Worm (Caenorhabditis elegans) whole organism, L4 larva: ENCODE results near the gene gpch-1.

Source experiments
- D1046.2 ChIP-seq: fragments of 200-800 bp; sonication (Bioruptor generic); IDR thresholded peaks from 2 replicates; pipeline ENCODE4 v1.3.6; 2022; ENCODE audit warnings: missing genetic modification characterization, missing compliant biosample characterization
- F26F4.8 ChIP-seq: fragments of 200-800 bp; sonication (Bioruptor generic); conservative IDR thresholded peaks from 2 replicates; pipeline ENCODE4 v1.3.6; 2022; ENCODE audit warnings: missing genetic modification characterization, missing compliant biosample characterization
- F49E8.2 ChIP-seq: sonication (generic microtip); optimal IDR thresholded peaks from 2 replicates; lab custom pipeline; 2016; ENCODE audit warnings: missing compliant biosample characterization, mild to moderate bottlenecking, missing genetic modification characterization, borderline replicate concordance
- Y5F2A.4 ChIP-seq: fragments of 200-800 bp; sonication (Bioruptor generic); optimal IDR thresholded peaks from 2 replicates; lab custom pipeline; 2018; ENCODE audit warnings: mild to moderate bottlenecking, missing genetic modification characterization, missing compliant biosample characterization
- aha-1 ChIP-seq: fragments of 150-350 bp; peaks from one replicate; lab custom pipeline; 2014; ENCODE audit warnings: missing biosample characterization, missing genetic modification characterization
- arid-1 ChIP-seq: fragments of 200-800 bp; sonication (Bioruptor generic); conservative IDR thresholded peaks from 2 replicates; pipeline ENCODE4 v1.3.6; 2022; ENCODE audit warnings: missing genetic modification reagents, missing genetic modification characterization, missing compliant biosample characterization
- attf-4 ChIP-seq: sonication (generic microtip); optimal IDR thresholded peaks from 3 replicates; lab custom pipeline; 2017; ENCODE audit warnings: missing biosample characterization, missing genetic modification characterization
- ceh-20 ChIP-seq: fragments of 200-800 bp; sonication (Bioruptor generic); IDR thresholded peaks from 2 replicates; pipeline ENCODE4 v1.3.6; 2022; ENCODE audit warnings: missing genetic modification reagents, missing genetic modification characterization, missing compliant biosample characterization
- ces-1 ChIP-seq: fragments of 150-350 bp; sonication (generic microtip); optimal IDR thresholded peaks from 4 replicates; lab custom pipeline; 2014; ENCODE audit warnings: missing biosample characterization, missing genetic modification reagents, missing genetic modification characterization
- daf-19 ChIP-seq: fragments of 200-800 bp; sonication (Bioruptor generic); conservative IDR thresholded peaks from 2 replicates; pipeline ENCODE4 v1.3.6; 2022; ENCODE audit warnings: missing genetic modification characterization, missing compliant biosample characterization
- dmd-6 ChIP-seq: fragments of 200-800 bp; sonication (Bioruptor generic); IDR thresholded peaks from 2 replicates; pipeline ENCODE4 v1.3.6; 2022; ENCODE audit warnings: missing genetic modification reagents, missing genetic modification characterization, missing compliant biosample characterization
- dmd-9 ChIP-seq: fragments of 200-800 bp; sonication (Bioruptor generic); IDR thresholded peaks from 2 replicates; pipeline ENCODE4 v1.3.6; 2022; ENCODE audit warnings: missing genetic modification reagents, missing genetic modification characterization, missing compliant biosample characterization
- dve-1 ChIP-seq: sonication (generic microtip); optimal IDR thresholded peaks from 2 replicates; lab custom pipeline; 2017; ENCODE audit warnings: antibody characterized with exemption, mild to moderate bottlenecking, missing genetic modification characterization, missing compliant biosample characterization; ENCODE audit not compliant: insufficient read depth
- egl-43 ChIP-seq: fragments of 200-800 bp; sonication (Bioruptor generic); IDR thresholded peaks from 2 replicates; pipeline ENCODE4 v1.3.6; 2022; ENCODE audit warnings: missing genetic modification reagents, missing genetic modification characterization, missing compliant biosample characterization
- fos-1 ChIP-seq: fragments of 150-350 bp; optimal IDR thresholded peaks from 2 replicates; lab custom pipeline; 2014; ENCODE audit warnings: missing biosample characterization, missing genetic modification characterization
- gei-8 ChIP-seq: fragments of 200-800 bp; sonication (Bioruptor generic); optimal IDR thresholded peaks from 2 replicates; lab custom pipeline; 2018; ENCODE audit warnings: mild to moderate bottlenecking, missing genetic modification characterization, missing compliant biosample characterization
- hlh-11 ChIP-seq: fragments of 200-800 bp; sonication (Bioruptor generic); optimal IDR thresholded peaks from 2 replicates; lab custom pipeline; 2018; ENCODE audit warnings: mild to moderate bottlenecking, missing genetic modification characterization, missing compliant biosample characterization
- jun-1 ChIP-seq: fragments of 150-350 bp; optimal IDR thresholded peaks from 2 replicates; lab custom pipeline; 2014; ENCODE audit warnings: missing biosample characterization, missing genetic modification reagents, missing genetic modification characterization
- lim-7 ChIP-seq: fragments of 200-800 bp; sonication (Bioruptor generic); IDR thresholded peaks from 2 replicates; pipeline ENCODE4 v1.3.6; 2022; ENCODE audit warnings: missing genetic modification characterization, missing compliant biosample characterization
- lin-1 ChIP-seq: fragments of 200-800 bp; sonication (Bioruptor generic); IDR thresholded peaks from 2 replicates; pipeline ENCODE4 v1.3.6; 2022; ENCODE audit warnings: missing genetic modification reagents, missing genetic modification characterization, missing compliant biosample characterization
- lin-38 ChIP-seq: fragments of 200-800 bp; sonication (Bioruptor generic); IDR thresholded peaks from 2 replicates; pipeline ENCODE4 v1.3.6; 2022; ENCODE audit warnings: missing genetic modification reagents, missing genetic modification characterization, missing compliant biosample characterization
- madf-5 ChIP-seq, 2 experiments: fragments of 200-800 bp; sonication (Bioruptor generic); IDR thresholded peaks; 2 replicates each; pipeline ENCODE4 v1.3.6; 2022; ENCODE audit warnings: missing compliant biosample characterization in 2 of 2, missing genetic modification characterization in 2 of 2
- mdl-1 ChIP-seq, 2 experiments: fragments of 150-350 bp in 1 of 2; sonication (generic microtip) in 1 of 2; optimal IDR thresholded peaks; 2 replicates each; lab custom pipeline; 2014 to 2017; ENCODE audit warnings: missing biosample characterization in 2 of 2, missing genetic modification characterization in 2 of 2
- mdt-29 ChIP-seq: fragments of 200-800 bp; sonication (Bioruptor generic); IDR thresholded peaks from 2 replicates; pipeline ENCODE4 v1.3.6; 2022; ENCODE audit warnings: missing genetic modification reagents, missing genetic modification characterization, missing compliant biosample characterization
- mes-2 ChIP-seq: sonication (generic microtip); optimal IDR thresholded peaks from 2 replicates; lab custom pipeline; 2016; ENCODE audit warnings: missing genotype, mild to moderate bottlenecking, missing genetic modification characterization, missing compliant biosample characterization; ENCODE audit not compliant: poor library complexity, severe bottlenecking
- nhr-10 ChIP-seq: fragments of 150-350 bp; optimal IDR thresholded peaks from 2 replicates; lab custom pipeline; 2014; ENCODE audit warnings: missing biosample characterization, missing genetic modification characterization
- nhr-11 ChIP-seq: fragments of 150-350 bp; optimal IDR thresholded peaks from 2 replicates; lab custom pipeline; 2014; ENCODE audit warnings: missing biosample characterization, missing genetic modification characterization
- nhr-237 ChIP-seq: sonication (generic microtip); optimal IDR thresholded peaks from 2 replicates; lab custom pipeline; 2017; ENCODE audit warnings: missing biosample characterization, missing genetic modification characterization
- nhr-28 ChIP-seq: fragments of 150-350 bp; optimal IDR thresholded peaks from 2 replicates; lab custom pipeline; 2014; ENCODE audit warnings: missing biosample characterization, missing genetic modification characterization
- nhr-42 ChIP-seq: fragments of 200-800 bp; sonication (Bioruptor generic); IDR thresholded peaks from 2 replicates; pipeline ENCODE4 v1.3.6; 2022; ENCODE audit warnings: missing genetic modification characterization, missing compliant biosample characterization
- nhr-48 ChIP-seq: sonication (generic microtip); optimal IDR thresholded peaks from 2 replicates; lab custom pipeline; 2016; ENCODE audit warnings: mild to moderate bottlenecking, missing genetic modification characterization, missing compliant biosample characterization
- nhr-77 ChIP-seq: fragments of 150-350 bp; optimal IDR thresholded peaks from 2 replicates; lab custom pipeline; 2014; ENCODE audit warnings: missing biosample characterization, missing genetic modification characterization
- pha-4 ChIP-seq, 2 experiments: fragments of 150-350 bp in 1 of 2; fragments of 200-800 bp in 1 of 2; sonication (Bioruptor generic) in 1 of 2; IDR thresholded peaks in 1 of 2; optimal IDR thresholded peaks in 1 of 2; 2 replicates each; pipeline versions ENCODE4 v1.3.6 to Lab custom; 2014 to 2022; ENCODE audit warnings: missing genetic modification characterization in 2 of 2, missing genetic modification reagents in 2 of 2, missing biosample characterization in 1 of 2, missing compliant biosample characterization in 1 of 2
- php-3 ChIP-seq: fragments of 200-800 bp; sonication (Bioruptor generic); IDR thresholded peaks from 2 replicates; pipeline ENCODE4 v1.3.6; 2022; ENCODE audit warnings: missing genetic modification reagents, missing genetic modification characterization, missing compliant biosample characterization
- pqm-1 ChIP-seq: sonication (generic microtip); optimal IDR thresholded peaks from 2 replicates; lab custom pipeline; 2017; ENCODE audit warnings: missing biosample characterization, missing genetic modification characterization
- rbr-2 ChIP-seq: sonication (generic microtip); optimal IDR thresholded peaks from 2 replicates; lab custom pipeline; 2016; ENCODE audit warnings: missing genotype, missing genetic modification characterization, missing compliant biosample characterization
- snpc-1.2 ChIP-seq: fragments of 200-800 bp; sonication (Bioruptor generic); IDR thresholded peaks from 2 replicates; pipeline ENCODE4 v1.3.6; 2022; ENCODE audit warnings: missing genetic modification reagents, missing genetic modification characterization, missing compliant biosample characterization
- snpc-4 ChIP-seq: fragments of 150-350 bp; optimal IDR thresholded peaks from 2 replicates; lab custom pipeline; 2014; ENCODE audit warnings: missing biosample characterization, missing genetic modification characterization
- spr-1 ChIP-seq: sonication (generic microtip); optimal IDR thresholded peaks from 2 replicates; lab custom pipeline; 2016; ENCODE audit warnings: mild to moderate bottlenecking, missing genetic modification characterization, missing compliant biosample characterization
- spr-3 ChIP-seq: fragments of 200-800 bp; sonication (Bioruptor generic); optimal IDR thresholded peaks from 2 replicates; lab custom pipeline; 2018; ENCODE audit warnings: mild to moderate bottlenecking, missing genetic modification characterization, missing compliant biosample characterization
- unc-62 ChIP-seq, 3 experiments: fragments of 150-350 bp in 1 of 3; sonication (generic microtip); optimal IDR thresholded peaks in 2 of 3; peaks in 1 of 3; 1 replicate in 1 of 3; 2 replicates in 2 of 3; lab custom pipeline; 2014 to 2017; ENCODE audit warnings: missing biosample characterization in 3 of 3, missing genetic modification characterization in 3 of 3, missing genetic modification reagents in 3 of 3, missing genotype in 1 of 3
- vab-7 ChIP-seq: fragments of 200-800 bp; sonication (Bioruptor generic); IDR thresholded peaks from 2 replicates; pipeline ENCODE4 v1.3.6; 2022; ENCODE audit warnings: missing genetic modification reagents, missing genetic modification characterization, missing compliant biosample characterization

The gpch-1 gene

ce11 chrIII:4441781-4442180 lies 33.4 kb downstream of the gpch-1 start, which contains the start of gene nex-3:
TSS of gene nex-3 (plus strand) at chrIII:4442081.
- TF ChIP-seq nhr-42 (GFP tag; lab: Robert Waterston, UW): no peak
- no peak for TF ChIP-seq spr-3 (GFP tag; lab: Kevin White, UChicago)
- TF ChIP-seq, all 104 proteins: peak for 0

ce11 chrIII:4444492-4444891 lies 36.1 kb downstream of the gpch-1 start:
- TF ChIP-seq jun-1 (tag; lab: Kevin White, UChicago) (no peak), fos-1 (tag; lab: Kevin White, UChicago) (no peak), nhr-11 (tag; lab: Kevin White, UChicago) (no peak), aha-1 (tag; lab: Kevin White, UChicago) (peak; percentile 9), ceh-20 (GFP tag; lab: Robert Waterston, UW) (no peak)

DNA sequence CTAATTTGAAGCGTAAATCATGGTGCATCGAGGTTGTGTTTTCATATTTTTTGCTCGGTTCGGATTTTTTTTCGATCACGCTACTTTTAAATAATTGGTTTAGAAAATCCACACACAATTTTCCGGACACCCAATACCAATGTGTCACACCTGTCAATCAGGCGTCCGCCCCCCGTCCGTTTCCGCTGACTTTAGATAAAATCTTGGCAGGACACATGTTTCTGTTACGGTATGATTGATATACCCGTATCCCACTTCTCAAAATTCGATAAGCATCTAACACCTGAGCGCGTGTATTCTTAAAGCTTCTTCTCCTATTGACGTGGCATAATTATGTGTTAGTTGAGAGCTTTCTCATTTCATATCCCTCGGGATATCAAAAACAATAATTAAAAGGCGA lies 39.7 kb downstream of the gpch-1 start:
- TF ChIP-seq aha-1 (tag; lab: Kevin White, UChicago) (peak; percentile 9), dve-1 (tag; lab: Kevin White, UChicago) (no peak), nhr-28 (tag; lab: Kevin White, UChicago) (no peak), mdl-1 (tag; optimal IDR thresholded peaks at IDR 0.05; lab: Kevin White, UChicago) (no peak), unc-62 (GFP tag; optimal IDR thresholded peaks at IDR 0.05 in 1 of 2; lab: Kevin White, UChicago) (peak in 1 of 2 experiments; percentile 89), unc-62 (tag; optimal IDR thresholded peaks at IDR 0.05; lab: Kevin White, UChicago) (no peak), nhr-237 (tag; lab: Kevin White, UChicago) (no peak), arid-1 (no peak), Y5F2A.4 (GFP tag; lab: Kevin White, UChicago) (no peak), dmd-6 (no peak), jun-1 (tag; lab: Kevin White, UChicago) (no peak), fos-1 (tag; lab: Kevin White, UChicago) (no peak), lin-1 (GFP tag; lab: Robert Waterston, UW) (no peak)

ce11 chrIII:4449357-4449756 lies 41.0 kb downstream of the gpch-1 start:
- TF ChIP-seq dve-1 (tag; lab: Kevin White, UChicago): peak; percentile 44
- 0 out of 2 replicates have a peak, but pooled peaks have one; percentile 28 for TF ChIP-seq F26F4.8 (GFP tag; lab: Robert Waterston, UW)
- TF ChIP-seq arid-1: peak; percentile 71
- TF ChIP-seq snpc-4 (tag; lab: Kevin White, UChicago): no peak
- peak; percentile 61; the same call in 1 of the 2 replicates for TF ChIP-seq lim-7 (GFP tag; lab: Robert Waterston, UW)
- no peak for TF ChIP-seq dmd-9
- TF ChIP-seq madf-5 (GFP tag; IDR thresholded peaks at IDR 0.05; lab: Robert Waterston, UW): 0 out of 4 replicates have a peak, but pooled peaks have one; percentile 6 to 28
- no peak for TF ChIP-seq rbr-2
- peak; percentile 41; the same call in 1 of the 2 replicates for TF ChIP-seq pha-4 (GFP tag; IDR thresholded peaks at IDR 0.05; lab: Robert Waterston, UW)
- no peak for TF ChIP-seq pha-4 (tag; optimal IDR thresholded peaks at IDR 0.05; lab: Kevin White, UChicago)
- peak; percentile 49; the same call in 1 of the 2 replicates for TF ChIP-seq vab-7
- TF ChIP-seq attf-4 (tag; lab: Kevin White, UChicago): no peak
- TF ChIP-seq F49E8.2: peak; percentile 48
- TF ChIP-seq php-3 (GFP tag; lab: Robert Waterston, UW): 0 out of 2 replicates have a peak, but pooled peaks have one; percentile 21
- no peak for TF ChIP-seq gei-8 (GFP tag; lab: Kevin White, UChicago)
- TF ChIP-seq mes-2 (tag; lab: Kevin White, UChicago): peak; percentile 10
- TF ChIP-seq mdt-29 (GFP tag; lab: Robert Waterston, UW): 0 out of 2 replicates have a peak, but pooled peaks have one; percentile 7
- TF ChIP-seq snpc-1.2: 0 out of 2 replicates have a peak, but pooled peaks have one; percentile 53
- no peak for TF ChIP-seq spr-1 (tag; lab: Kevin White, UChicago)
- no peak for TF ChIP-seq pqm-1 (tag; lab: Kevin White, UChicago)
- TF ChIP-seq ces-1 (GFP tag; lab: Kevin White, UChicago): no peak
- peak; percentile 32; the same call in 1 of the 2 replicates for TF ChIP-seq dmd-6
- 0 out of 2 replicates have a peak, but pooled peaks have one; percentile 70 for TF ChIP-seq D1046.2 (GFP tag; lab: Robert Waterston, UW)
- peak; percentile 63 for TF ChIP-seq lin-38 (GFP tag; lab: Robert Waterston, UW)
- no peak for TF ChIP-seq nhr-237 (tag; lab: Kevin White, UChicago)
- TF ChIP-seq nhr-77 (tag; lab: Kevin White, UChicago): no peak
- TF ChIP-seq hlh-11 (tag; lab: Kevin White, UChicago): no peak
- TF ChIP-seq daf-19 (GFP tag; lab: Robert Waterston, UW): peak; percentile 46; the same call in 1 of the 2 replicates
- peak in 1 of 2 experiments; percentile 47 for TF ChIP-seq unc-62 (GFP tag; optimal IDR thresholded peaks at IDR 0.05 in 1 of 2; lab: Kevin White, UChicago)
- TF ChIP-seq unc-62 (tag; optimal IDR thresholded peaks at IDR 0.05; lab: Kevin White, UChicago): no peak
- peak; percentile 12 for TF ChIP-seq nhr-48 (tag; lab: Kevin White, UChicago)
- 0 out of 2 replicates have a peak, but pooled peaks have one; percentile 41 for TF ChIP-seq egl-43 (GFP tag; lab: Robert Waterston, UW)
- no peak for TF ChIP-seq nhr-10
